Worm (Caenorhabditis elegans) whole organism, L1 larva: ENCODE data around the gene K03B8.8.
A peak's percentile ranks its signal among the peaks of the same experiment; 100 is the strongest.

Source experiments
- C04F5.9 ChIP-seq: sonication (generic microtip); optimal IDR thresholded peaks from 2 replicates; lab custom pipeline; 2016; ENCODE audit warnings: missing genetic modification characterization, missing compliant biosample characterization
- C34B4.2 ChIP-seq: sonication (generic microtip); optimal IDR thresholded peaks from 2 replicates; lab custom pipeline; 2017; ENCODE audit warnings: mild to moderate bottlenecking, missing genetic modification characterization, missing compliant biosample characterization
- alr-1 ChIP-seq: fragments of 200-800 bp; sonication (Bioruptor generic); optimal IDR thresholded peaks from 2 replicates; lab custom pipeline; 2018; ENCODE audit warnings: borderline replicate concordance, mild to moderate bottlenecking, missing genetic modification characterization, missing compliant biosample characterization
- blmp-1 ChIP-seq: fragments of 150-350 bp; optimal IDR thresholded peaks from 2 replicates; lab custom pipeline; 2014; ENCODE audit warnings: missing biosample characterization, missing genetic modification characterization
- ceh-63 ChIP-seq: fragments of 200-800 bp; sonication (Bioruptor generic); optimal IDR thresholded peaks from 2 replicates; lab custom pipeline; 2018; ENCODE audit warnings: mild to moderate bottlenecking, missing genetic modification characterization, missing compliant biosample characterization
- ceh-8 ChIP-seq: fragments of 200-800 bp; sonication (Bioruptor generic); optimal IDR thresholded peaks from 2 replicates; lab custom pipeline; 2018; ENCODE audit warnings: mild to moderate bottlenecking, missing genetic modification characterization, moderate library complexity, missing compliant biosample characterization
- ceh-82 ChIP-seq, 3 experiments: fragments of 150-350 bp in 1 of 3; sonication (generic microtip) in 2 of 3; optimal IDR thresholded peaks; 2 replicates each; lab custom pipeline; 2014 to 2017; ENCODE audit warnings: missing biosample characterization in 3 of 3, missing genetic modification characterization in 3 of 3
- ceh-88 ChIP-seq: fragments of 200-800 bp; sonication (Bioruptor generic); IDR thresholded peaks from 2 replicates; pipeline ENCODE4 v1.3.6; 2022; ENCODE audit warnings: missing genetic modification characterization, missing compliant biosample characterization
- ceh-90 ChIP-seq: sonication (generic microtip); optimal IDR thresholded peaks from 2 replicates; lab custom pipeline; 2016; ENCODE audit warnings: missing genetic modification characterization, missing compliant biosample characterization
- ces-1 ChIP-seq: fragments of 150-350 bp; optimal IDR thresholded peaks from 2 replicates; lab custom pipeline; 2014; ENCODE audit warnings: missing biosample characterization, missing genetic modification reagents, missing genetic modification characterization
- dpl-1 ChIP-seq, 3 experiments: fragments of 150-350 bp in 2 of 3; sonication (generic microtip) in 1 of 3; optimal IDR thresholded peaks; 2 replicates each; lab custom pipeline; 2014 to 2017; ENCODE audit warnings: missing biosample characterization in 3 of 3, missing genetic modification characterization in 3 of 3, missing genetic modification reagents in 3 of 3
- dsc-1 ChIP-seq: sonication (generic microtip); optimal IDR thresholded peaks from 2 replicates; lab custom pipeline; 2016; ENCODE audit warnings: mild to moderate bottlenecking, missing genetic modification characterization, missing compliant biosample characterization
- efl-1 ChIP-seq, 4 experiments: fragments of 150-350 bp; optimal IDR thresholded peaks in 3 of 4; peaks in 1 of 4; 1 replicate in 1 of 4; 2 replicates in 3 of 4; lab custom pipeline; 2014; ENCODE audit warnings: missing biosample characterization in 2 of 4, missing genetic modification characterization in 2 of 4, missing genetic modification reagents in 2 of 4
- efl-3 ChIP-seq: fragments of 200-800 bp; sonication (Bioruptor generic); optimal IDR thresholded peaks from 2 replicates; lab custom pipeline; 2018; ENCODE audit warnings: mild to moderate bottlenecking, missing genetic modification characterization, missing compliant biosample characterization
- egl-13 ChIP-seq: sonication (generic microtip); optimal IDR thresholded peaks from 2 replicates; lab custom pipeline; 2016; ENCODE audit warnings: missing genotype, missing genetic modification reagents, missing genetic modification characterization, missing compliant biosample characterization
- grh-1 ChIP-seq: fragments of 200-800 bp; sonication (Bioruptor generic); IDR thresholded peaks from 2 replicates; pipeline ENCODE4 v1.3.6; 2022; ENCODE audit warnings: missing genetic modification reagents, missing genetic modification characterization, missing compliant biosample characterization
- hlh-17 ChIP-seq: fragments of 200-800 bp; sonication (Bioruptor generic); optimal IDR thresholded peaks from 2 replicates; lab custom pipeline; 2018; ENCODE audit warnings: missing genetic modification characterization, mild to moderate bottlenecking, missing compliant biosample characterization, moderate library complexity, borderline replicate concordance
- lin-13 ChIP-seq: fragments of 150-350 bp; optimal IDR thresholded peaks from 2 replicates; lab custom pipeline; 2014; ENCODE audit warnings: missing biosample characterization, missing genetic modification reagents, missing genetic modification characterization
- lin-14 ChIP-seq: fragments of 200-800 bp; sonication (Bioruptor generic); optimal IDR thresholded peaks from 2 replicates; lab custom pipeline; 2018; ENCODE audit warnings: mild to moderate bottlenecking, missing genetic modification characterization, moderate library complexity, missing compliant biosample characterization
- lin-15B ChIP-seq: fragments of 150-350 bp; sonication (generic microtip); optimal IDR thresholded peaks from 3 replicates; lab custom pipeline; 2014; ENCODE audit warnings: missing biosample characterization, missing genetic modification characterization
- lin-35 ChIP-seq, 2 experiments: fragments of 150-350 bp; optimal IDR thresholded peaks; 2 replicates each; lab custom pipeline; 2014; ENCODE audit warnings: missing biosample characterization in 2 of 2, missing genetic modification characterization in 2 of 2, missing genetic modification reagents in 2 of 2
- lin-39 ChIP-seq: fragments of 150-350 bp; optimal IDR thresholded peaks from 2 replicates; lab custom pipeline; 2014; ENCODE audit warnings: missing biosample characterization, missing genetic modification reagents, missing genetic modification characterization
- mab-9 ChIP-seq: fragments of 200-800 bp; sonication (Bioruptor generic); IDR thresholded peaks from 2 replicates; pipeline ENCODE4 v1.3.6; 2022; ENCODE audit warnings: missing genetic modification reagents, missing genetic modification characterization, missing compliant biosample characterization
- nhr-12 ChIP-seq: sonication (generic microtip); optimal IDR thresholded peaks from 2 replicates; lab custom pipeline; 2017; ENCODE audit warnings: missing biosample characterization, missing genetic modification characterization
- nhr-28 ChIP-seq: fragments of 150-350 bp; optimal IDR thresholded peaks from 2 replicates; lab custom pipeline; 2014; ENCODE audit warnings: missing biosample characterization, missing genetic modification characterization
- nhr-47 ChIP-seq: sonication (generic microtip); optimal IDR thresholded peaks from 2 replicates; lab custom pipeline; 2016; ENCODE audit warnings: mild to moderate bottlenecking, missing genetic modification characterization, moderate library complexity, missing compliant biosample characterization
- nhr-71 ChIP-seq: sonication (generic microtip); optimal IDR thresholded peaks from 2 replicates; lab custom pipeline; 2016; ENCODE audit warnings: mild to moderate bottlenecking, missing genetic modification characterization, moderate library complexity, missing compliant biosample characterization
- pag-3 ChIP-seq: sonication (generic microtip); optimal IDR thresholded peaks from 2 replicates; lab custom pipeline; 2017; ENCODE audit warnings: missing genetic modification characterization, mild to moderate bottlenecking, missing compliant biosample characterization, antibody characterized with exemption, borderline replicate concordance; ENCODE audit not compliant: insufficient read depth
- pax-3 ChIP-seq: fragments of 200-800 bp; sonication (Bioruptor generic); optimal IDR thresholded peaks from 2 replicates; lab custom pipeline; 2018; ENCODE audit warnings: mild to moderate bottlenecking, missing genetic modification characterization, moderate library complexity, missing compliant biosample characterization
- sox-4 ChIP-seq: sonication (generic microtip); optimal IDR thresholded peaks from 2 replicates; lab custom pipeline; 2016; ENCODE audit warnings: missing genetic modification characterization, missing compliant biosample characterization
- sptf-1 ChIP-seq: fragments of 150-350 bp; optimal IDR thresholded peaks from 2 replicates; lab custom pipeline; 2014; ENCODE audit warnings: missing biosample characterization, missing genetic modification characterization
- tbx-2 ChIP-seq: sonication (generic microtip); optimal IDR thresholded peaks from 2 replicates; lab custom pipeline; 2016; ENCODE audit warnings: missing genetic modification characterization, missing compliant biosample characterization
- unc-130 ChIP-seq: fragments of 150-350 bp; optimal IDR thresholded peaks from 2 replicates; lab custom pipeline; 2017; ENCODE audit warnings: missing biosample characterization, missing genetic modification characterization, inconsistent platforms
- unc-30 ChIP-seq: sonication (generic microtip); optimal IDR thresholded peaks from 2 replicates; lab custom pipeline; 2017; ENCODE audit warnings: missing biosample characterization, missing genetic modification characterization
- unc-62 ChIP-seq: fragments of 150-350 bp; optimal IDR thresholded peaks from 2 replicates; lab custom pipeline; 2014; ENCODE audit warnings: missing biosample characterization, missing genetic modification reagents, missing genetic modification characterization
- unc-86 ChIP-seq: sonication (generic microtip); optimal IDR thresholded peaks from 2 replicates; lab custom pipeline; 2016; ENCODE audit warnings: missing genetic modification characterization, missing compliant biosample characterization
- xbp-1 ChIP-seq: sonication (generic microtip); optimal IDR thresholded peaks from 2 replicates; lab custom pipeline; 2016; ENCODE audit warnings: missing genetic modification characterization, missing compliant biosample characterization
- zip-4 ChIP-seq: fragments of 200-800 bp; sonication (Bioruptor generic); optimal IDR thresholded peaks from 2 replicates; lab custom pipeline; 2018; ENCODE audit warnings: mild to moderate bottlenecking, missing genetic modification characterization, moderate library complexity, missing compliant biosample characterization
- ztf-11 ChIP-seq, 2 experiments: sonication (generic microtip); optimal IDR thresholded peaks; 2 replicates each; lab custom pipeline; 2016 to 2017; ENCODE audit warnings: missing genetic modification characterization in 2 of 2, missing biosample characterization in 1 of 2, missing compliant biosample characterization in 1 of 2

The K03B8.8 gene

DNA sequence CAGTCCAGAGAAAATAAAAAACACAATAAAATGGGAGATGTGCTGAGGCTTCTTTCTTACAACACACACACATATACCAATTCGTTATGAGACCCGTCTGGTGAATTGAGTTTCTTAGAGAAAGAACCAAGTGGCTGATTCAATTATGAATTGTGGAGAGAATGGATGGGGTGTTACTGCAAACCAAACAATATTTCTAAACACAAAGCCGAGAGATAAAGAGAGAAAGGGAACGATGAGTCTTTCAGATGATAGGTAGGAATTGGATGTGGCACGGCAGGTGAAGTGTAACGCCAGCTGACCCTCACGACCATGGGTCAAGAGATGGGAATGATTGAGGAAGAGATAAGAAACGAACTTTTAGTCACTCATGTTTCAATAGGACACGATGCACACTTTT, 35.5 kb upstream of the K03B8.8 start, which contains the start of gene mig-17:
mig-17 (plus strand) TSS at position 389 of the 400 bp plus-strand sequence.
- no peak for TF ChIP-seq ceh-88 (GFP tag; lab: Robert Waterston, UW)
- no peak for TF ChIP-seq blmp-1
- TF ChIP-seq sox-4 (tag; lab: Kevin White, UChicago): no peak
- peak; percentile 72 for TF ChIP-seq pag-3 (tag; lab: Kevin White, UChicago)
- no peak for TF ChIP-seq grh-1
- no peak for TF ChIP-seq efl-1 (optimal IDR thresholded peaks at IDR 0.05; lab: Kevin White, UChicago)
- no peak for TF ChIP-seq efl-1 (GFP tag; optimal IDR thresholded peaks at IDR 0.05 in 1 of 2; lab: Kevin White, UChicago)
- peak; percentile 60 for TF ChIP-seq lin-14 (GFP tag; lab: Kevin White, UChicago)
- TF ChIP-seq alr-1 (tag; lab: Kevin White, UChicago): no peak
- no peak for TF ChIP-seq ceh-8 (GFP tag; lab: Kevin White, UChicago)
- TF ChIP-seq dsc-1 (tag; lab: Kevin White, UChicago): peak; percentile 42
- no peak for TF ChIP-seq sptf-1

- TF ChIP-seq dsc-1 (tag; lab: Kevin White, UChicago) (no peak), unc-130 (tag; lab: Kevin White, UChicago) (no peak), nhr-47 (tag; lab: Kevin White, UChicago) (peak; percentile 0), C34B4.2 (tag; lab: Kevin White, UChicago) (no peak), pax-3 (tag; lab: Kevin White, UChicago) (no peak), unc-86 (tag; lab: Kevin White, UChicago) (peak; percentile 7), lin-15B (tag; lab: Kevin White, UChicago) (no peak), alr-1 (tag; lab: Kevin White, UChicago) (no peak), dpl-1 (GFP tag; optimal IDR thresholded peaks at IDR 0.05; lab: Kevin White, UChicago) (no peak), ceh-63 (GFP tag; lab: Kevin White, UChicago) (no peak), nhr-28 (tag; lab: Kevin White, UChicago) (no peak), unc-62 (GFP tag; lab: Kevin White, UChicago) (no peak), lin-14 (GFP tag; lab: Kevin White, UChicago) (peak; percentile 80), nhr-71 (peak; percentile 26), nhr-12 (no peak), ceh-88 (GFP tag; lab: Robert Waterston, UW) (no peak), grh-1 (no peak), efl-3 (GFP tag; lab: Kevin White, UChicago) (no peak), unc-30 (no peak), sox-4 (tag; lab: Kevin White, UChicago) (no peak), ztf-11 (tag; optimal IDR thresholded peaks at IDR 0.05; lab: Kevin White, UChicago) (no peak), egl-13 (tag; lab: Kevin White, UChicago) (no peak), tbx-2 (tag; lab: Kevin White, UChicago) (peak; percentile 16), blmp-1 (no peak), pag-3 (tag; lab: Kevin White, UChicago) (no peak), hlh-17 (GFP tag; lab: Kevin White, UChicago) (no peak), lin-39 (tag; lab: Kevin White, UChicago) (no peak), lin-35 (GFP tag; optimal IDR thresholded peaks at IDR 0.05; lab: Kevin White, UChicago) (peak in 1 of 2 experiments; percentile 6), mab-9 (GFP tag; lab: Robert Waterston, UW) (no peak), ces-1 (GFP tag; lab: Kevin White, UChicago) (no peak), xbp-1 (tag; lab: Kevin White, UChicago) (no peak), ceh-90 (tag; lab: Kevin White, UChicago) (no peak), C04F5.9 (tag; lab: Kevin White, UChicago) (no peak), lin-13 (no peak), ceh-82 (tag; optimal IDR thresholded peaks at IDR 0.05; lab: Kevin White, UChicago) (no peak), zip-4 (GFP tag; lab: Kevin White, UChicago) (no peak)
- TF ChIP-seq, all 84 proteins: peak for 6
These were observed 34.6 kb upstream of the K03B8.8 start for ce11 chrV:11445375-11445774.
